Worm (Caenorhabditis elegans): ENCODE data around the gene F31D4.8.

ce11 chrV:20850580-20850979 is 17.6 kb downstream of the F31D4.8 start, which contains the start of gene clec-264:
- TF ChIP-seq ama-1 (optimal IDR thresholded peaks at IDR 0.05) (no peak), pes-1 (GFP tag; IDR thresholded peaks at IDR 0.05) (no peak), aly-1 (tag; optimal IDR thresholded peaks at IDR 0.05) (no peak), ceh-36 (tag; optimal IDR thresholded peaks at IDR 0.05) (no peak), F13C5.2 (tag; optimal IDR thresholded peaks at IDR 0.05) (no peak), hmbx-1 (tag; optimal IDR thresholded peaks at IDR 0.05) (no peak), hmg-4 (GFP tag; optimal IDR thresholded peaks at IDR 0.05) (no peak), tra-4 (tag; optimal IDR thresholded peaks at IDR 0.05) (no peak), B0310.2 (tag; optimal IDR thresholded peaks at IDR 0.05) (no peak), scrt-1 (GFP tag; IDR thresholded peaks at IDR 0.05) (no peak)

All from whole organism, early embryonic.